Fruit fly (Drosophila melanogaster) whole organism, wandering third instar larva: ENCODE results near the gene Dip-C.

Source experiments
- Abd-B ChIP-seq: fragments of >200 bp; optimal IDR thresholded peaks from 2 replicates; lab custom pipeline; 2017; ENCODE audit warnings: missing biosample characterization, missing genetic modification characterization
- Dfd ChIP-seq: fragments of >200 bp; optimal IDR thresholded peaks from 2 replicates; lab custom pipeline; 2017; ENCODE audit warnings: missing biosample characterization, missing genetic modification characterization
- GATAd ChIP-seq: sonication (Bioruptor generic); optimal IDR thresholded peaks from 2 replicates; lab custom pipeline; 2016; ENCODE audit warnings: missing biosample characterization, missing genetic modification characterization
- Hr83 ChIP-seq: fragments of 200-300 bp; sonication (Bioruptor generic); optimal IDR thresholded peaks from 2 replicates; lab custom pipeline; 2016; ENCODE audit warnings: missing biosample characterization, mild to moderate bottlenecking, missing genetic modification characterization, moderate library complexity; ENCODE audit not compliant: poor library complexity, severe bottlenecking
- Myc ChIP-seq: fragments of >200 bp; optimal IDR thresholded peaks from 2 replicates; lab custom pipeline; 2017
- Rel ChIP-seq, 2 experiments: fragments of 200-800 bp; sonication (Bioruptor generic) in 1 of 2; optimal IDR thresholded peaks; 2 replicates in 1 of 2; 3 replicates in 1 of 2; lab custom pipeline; 2016 to 2019; ENCODE audit warnings: mild to moderate bottlenecking in 2 of 2, missing biosample characterization in 2 of 2, missing genetic modification characterization in 2 of 2, moderate library complexity in 1 of 2
- br ChIP-seq: fragments of 200-800 bp; sonication (Bioruptor generic); optimal IDR thresholded peaks from 2 replicates; lab custom pipeline; 2016; ENCODE audit warnings: missing biosample characterization, missing genetic modification characterization
- brk ChIP-seq: fragments of 200-800 bp; sonication (Bioruptor generic); optimal IDR thresholded peaks from 2 replicates; lab custom pipeline; 2016; ENCODE audit warnings: missing biosample characterization, mild to moderate bottlenecking, missing genetic modification characterization
- ey ChIP-seq: fragments of 200-800 bp; sonication (Bioruptor generic); optimal IDR thresholded peaks from 2 replicates; lab custom pipeline; 2016; ENCODE audit warnings: missing biosample characterization, missing genetic modification characterization
- h ChIP-seq: fragments of 200-800 bp; sonication (Bioruptor generic); optimal IDR thresholded peaks from 3 replicates; lab custom pipeline; 2016; ENCODE audit warnings: missing biosample characterization, mild to moderate bottlenecking, missing genetic modification characterization
- pan ChIP-seq: fragments of >200 bp; optimal IDR thresholded peaks from 2 replicates; lab custom pipeline; 2017
- usp ChIP-seq: fragments of >200 bp; optimal IDR thresholded peaks from 2 replicates; lab custom pipeline; 2017; ENCODE audit warnings: missing biosample characterization, missing genetic modification characterization

dm6 chr3R:12373800-12374199, 39.8 kb downstream of the Dip-C start, which contains the start of gene GstD4:
- TF ChIP-seq brk (no peak), h (GFP tag; lab: Kevin White, UChicago) (no peak), pan (lab: Kevin White, UChicago) (no peak), Dfd (GFP tag; lab: Kevin White, UChicago) (no peak), usp (GFP tag; lab: Kevin White, UChicago) (no peak), Hr83 (GFP tag; lab: Kevin White, UChicago) (no peak), br (no peak), Rel (GFP tag; optimal IDR thresholded peaks at IDR 0.05; lab: Kevin White, UChicago) (no peak), Rel (tag; optimal IDR thresholded peaks at IDR 0.05; lab: Kevin White, UChicago) (no peak), Abd-B (GFP tag; lab: Kevin White, UChicago) (no peak), Myc (lab: Kevin White, UChicago) (no peak), ey (GFP tag; lab: Kevin White, UChicago) (no peak), GATAd (GFP tag; lab: Kevin White, UChicago) (no peak)
